Fruit fly (Drosophila melanogaster) whole organism, embryonic: ENCODE measurements around the gene stv.

ENCODE experiments used
- ATbp ChIP-seq: fragments of 200-800 bp; sonication (Bioruptor generic); optimal IDR thresholded peaks from 2 replicates; lab custom pipeline; 2017; ENCODE audit warnings: missing biosample characterization, mild to moderate bottlenecking, missing genetic modification characterization, missing genetic modification reagents
- Adf1 ChIP-seq: fragments of 200-800 bp; sonication (Bioruptor generic); IDR thresholded peaks from 2 replicates; pipeline ENCODE4 v1.3.6; 2022; ENCODE audit warnings: missing biosample characterization, missing genetic modification characterization
- Aef1 ChIP-seq: fragments of 200-800 bp; sonication (Bioruptor generic); IDR thresholded peaks from 3 replicates; pipeline ENCODE4 v1.3.6; 2022; ENCODE audit warnings: missing biosample characterization, missing genetic modification characterization
- Bgb ChIP-seq: fragments of 200-800 bp; sonication (Bioruptor generic); IDR thresholded peaks from 2 replicates; pipeline ENCODE4 v1.3.6; 2022; ENCODE audit warnings: missing biosample characterization, missing genetic modification characterization; ENCODE audit not compliant: partially characterized antibody
- Blimp-1 ChIP-seq: fragments of 200-800 bp; sonication (Bioruptor generic); optimal IDR thresholded peaks from 3 replicates; lab custom pipeline; 2018; ENCODE audit warnings: missing biosample characterization, missing genetic modification characterization, mild to moderate bottlenecking, moderate library complexity, missing genetic modification reagents
- BtbVII ChIP-seq: fragments of 200-800 bp; sonication (Bioruptor generic); optimal IDR thresholded peaks from 3 replicates; lab custom pipeline; 2017; ENCODE audit warnings: missing biosample characterization, mild to moderate bottlenecking, missing genetic modification characterization
- CG1024 ChIP-seq: fragments of 200-800 bp; sonication (Bioruptor generic); IDR thresholded peaks from 2 replicates; pipeline ENCODE4 v1.3.6; 2022; ENCODE audit warnings: missing biosample characterization, missing genetic modification characterization
- CG10543 ChIP-seq: fragments of 200-800 bp; sonication (Bioruptor generic); optimal IDR thresholded peaks from 3 replicates; lab custom pipeline; 2017; ENCODE audit warnings: missing biosample characterization, mild to moderate bottlenecking, missing genetic modification characterization, moderate library complexity
- CG12219 ChIP-seq: fragments of 200-800 bp; sonication (Bioruptor generic); optimal IDR thresholded peaks from 3 replicates; lab custom pipeline; 2018; ENCODE audit warnings: missing biosample characterization, mild to moderate bottlenecking, missing genetic modification characterization
- CG1233 ChIP-seq: fragments of 200-800 bp; sonication (Bioruptor generic); optimal IDR thresholded peaks from 4 replicates; lab custom pipeline; 2018; ENCODE audit warnings: missing biosample characterization, mild to moderate bottlenecking, missing genetic modification characterization
- CG12769 ChIP-seq: fragments of 200-800 bp; sonication (Bioruptor generic); optimal IDR thresholded peaks from 2 replicates; lab custom pipeline; 2019; ENCODE audit warnings: missing biosample characterization, mild to moderate bottlenecking, missing genetic modification characterization, moderate library complexity
- CG13296 ChIP-seq: fragments of 200-800 bp; sonication (Bioruptor generic); optimal IDR thresholded peaks from 3 replicates; lab custom pipeline; 2018; ENCODE audit warnings: missing biosample characterization, mild to moderate bottlenecking, missing genetic modification characterization
- CG13894 ChIP-seq: fragments of 200-800 bp; sonication (Bioruptor generic); optimal IDR thresholded peaks from 3 replicates; lab custom pipeline; 2018; ENCODE audit warnings: missing biosample characterization, mild to moderate bottlenecking, missing genetic modification characterization, moderate library complexity
- CG30403 ChIP-seq: fragments of 200-800 bp; sonication (Bioruptor generic); optimal IDR thresholded peaks from 3 replicates; lab custom pipeline; 2016; ENCODE audit warnings: missing biosample characterization, missing genetic modification characterization
- CG31224 ChIP-seq: fragments of 200-800 bp; sonication (Bioruptor generic); IDR thresholded peaks from 2 replicates; pipeline ENCODE4 v1.3.6; 2022; ENCODE audit warnings: missing biosample characterization, missing genetic modification characterization
- CG34376 ChIP-seq: fragments of 200-800 bp; sonication (Bioruptor generic); optimal IDR thresholded peaks from 2 replicates; lab custom pipeline; 2018; ENCODE audit warnings: missing biosample characterization, mild to moderate bottlenecking, missing genetic modification characterization
- CG34422 ChIP-seq: fragments of 200-800 bp; sonication (Bioruptor generic); IDR thresholded peaks from 3 replicates; pipeline ENCODE4 v1.3.6; 2022; ENCODE audit warnings: missing biosample characterization, missing genetic modification characterization
- CG42726 ChIP-seq: fragments of 200-800 bp; sonication (Bioruptor generic); IDR thresholded peaks from 2 replicates; pipeline ENCODE4 v1.3.6; 2022; ENCODE audit warnings: missing biosample characterization, missing genetic modification characterization; ENCODE audit not compliant: partially characterized antibody
- CG6175 ChIP-seq: fragments of 200-800 bp; sonication (Bioruptor generic); IDR thresholded peaks from 3 replicates; pipeline ENCODE4 v1.3.6; 2022; ENCODE audit warnings: missing biosample characterization, missing genetic modification characterization
- CG6791 ChIP-seq: fragments of 200-800 bp; sonication (Bioruptor generic); IDR thresholded peaks from 3 replicates; pipeline ENCODE4 v1.3.6; 2022; ENCODE audit warnings: missing biosample characterization, missing genetic modification characterization; ENCODE audit not compliant: partially characterized antibody
- CG8290 ChIP-seq, 3 experiments: fragments of 200-800 bp; sonication (Bioruptor generic); optimal IDR thresholded peaks; 2 replicates each; lab custom pipeline; 2016 to 2019; ENCODE audit warnings: missing biosample characterization in 3 of 3, missing genetic modification characterization in 3 of 3, mild to moderate bottlenecking in 2 of 3, moderate library complexity in 1 of 3
- CG8359 ChIP-seq: fragments of 200-800 bp; sonication (Bioruptor generic); optimal IDR thresholded peaks from 2 replicates; lab custom pipeline; 2017; ENCODE audit warnings: missing biosample characterization, mild to moderate bottlenecking, missing genetic modification characterization, borderline replicate concordance
- CG8388 ChIP-seq: fragments of 200-800 bp; sonication (Bioruptor generic); optimal IDR thresholded peaks from 2 replicates; lab custom pipeline; 2019; ENCODE audit warnings: missing biosample characterization, mild to moderate bottlenecking, missing genetic modification characterization, moderate library complexity
- Drgx ChIP-seq: fragments of 200-800 bp; sonication (Bioruptor generic); IDR thresholded peaks from 2 replicates; pipeline ENCODE4 v1.3.6; 2022; ENCODE audit warnings: missing biosample characterization, missing genetic modification characterization
- H2.0 ChIP-seq: fragments of 200-800 bp; sonication (Bioruptor generic); IDR thresholded peaks from 2 replicates; pipeline ENCODE4 v1.3.6; 2022; ENCODE audit warnings: missing biosample characterization, missing genetic modification characterization
- Hmr ChIP-seq: fragments of 200-800 bp; sonication (Bioruptor generic); optimal IDR thresholded peaks from 3 replicates; lab custom pipeline; 2017; ENCODE audit warnings: mild to moderate bottlenecking, missing biosample characterization, missing genetic modification reagents, missing genetic modification characterization
- Jarid2 ChIP-seq: fragments of 200-800 bp; sonication (Bioruptor generic); optimal IDR thresholded peaks from 3 replicates; lab custom pipeline; 2017; ENCODE audit warnings: mild to moderate bottlenecking, missing biosample characterization, missing genetic modification reagents, missing genetic modification characterization
- NC2α ChIP-seq: fragments of 200-800 bp; sonication (Bioruptor generic); optimal IDR thresholded peaks from 2 replicates; lab custom pipeline; 2016; ENCODE audit warnings: missing biosample characterization, missing genetic modification characterization
- NFAT ChIP-seq: fragments of 200-800 bp; sonication (Bioruptor generic); IDR thresholded peaks from 2 replicates; pipeline ENCODE4 v1.3.6; 2022; ENCODE audit warnings: missing biosample characterization, missing genetic modification characterization
- abd-A ChIP-seq: fragments of 200-800 bp; sonication (Bioruptor generic); optimal IDR thresholded peaks from 3 replicates; lab custom pipeline; 2019; ENCODE audit warnings: missing biosample characterization, mild to moderate bottlenecking, missing genetic modification characterization, moderate library complexity
- bowl ChIP-seq: fragments of 200-800 bp; sonication (Bioruptor generic); IDR thresholded peaks from 2 replicates; pipeline ENCODE4 v1.3.6; 2022; ENCODE audit warnings: missing biosample characterization, missing genetic modification characterization
- bsh ChIP-seq, 2 experiments: fragments of 200-800 bp; sonication (Bioruptor generic); optimal IDR thresholded peaks; 2 replicates each; lab custom pipeline; 2017 to 2018; ENCODE audit warnings: mild to moderate bottlenecking in 2 of 2, missing biosample characterization in 2 of 2, missing genetic modification characterization in 2 of 2, moderate library complexity in 1 of 2
- chinmo ChIP-seq: fragments of 200-800 bp; sonication (Bioruptor generic); IDR thresholded peaks from 4 replicates; pipeline ENCODE4 v1.3.6; 2022; ENCODE audit warnings: missing biosample characterization, missing genetic modification characterization; ENCODE audit not compliant: partially characterized antibody
- chm ChIP-seq: fragments of 200-800 bp; sonication (Bioruptor generic); IDR thresholded peaks from 2 replicates; pipeline ENCODE4 v1.3.6; 2022; ENCODE audit warnings: missing biosample characterization, missing genetic modification characterization
- ci ChIP-seq: fragments of 200-800 bp; sonication (Bioruptor generic); IDR thresholded peaks from 3 replicates; pipeline ENCODE4 v1.3.6; 2022; ENCODE audit warnings: missing biosample characterization, missing genetic modification characterization
- corto ChIP-seq: fragments of 200-800 bp; sonication (Bioruptor generic); optimal IDR thresholded peaks from 2 replicates; lab custom pipeline; 2016; ENCODE audit warnings: missing biosample characterization, mild to moderate bottlenecking, missing genetic modification characterization, moderate library complexity
- dysf ChIP-seq: fragments of 200-800 bp; sonication (Bioruptor generic); IDR thresholded peaks from 3 replicates; pipeline ENCODE4 v1.3.6; 2022; ENCODE audit warnings: missing biosample characterization, missing genetic modification characterization
- ems ChIP-seq: fragments of 200-800 bp; sonication (Bioruptor generic); optimal IDR thresholded peaks from 3 replicates; lab custom pipeline; 2016; ENCODE audit warnings: missing biosample characterization, missing genetic modification characterization
- ftz-f1 ChIP-seq: fragments of 200-800 bp; sonication (Bioruptor generic); optimal IDR thresholded peaks from 2 replicates; lab custom pipeline; 2016; ENCODE audit warnings: missing biosample characterization, missing genetic modification characterization
- gcm2 ChIP-seq: fragments of 200-800 bp; sonication (Bioruptor generic); optimal IDR thresholded peaks from 2 replicates; lab custom pipeline; 2016; ENCODE audit warnings: missing biosample characterization, missing genetic modification characterization
- lbe ChIP-seq: fragments of 200-800 bp; sonication (Bioruptor generic); optimal IDR thresholded peaks from 2 replicates; lab custom pipeline; 2016; ENCODE audit warnings: missing biosample characterization, mild to moderate bottlenecking, missing genetic modification characterization
- nom ChIP-seq: fragments of 200-800 bp; sonication (Bioruptor generic); optimal IDR thresholded peaks from 2 replicates; lab custom pipeline; 2017; ENCODE audit warnings: missing biosample characterization, missing genetic modification characterization, mild to moderate bottlenecking, moderate library complexity, missing genetic modification reagents
- onecut ChIP-seq: fragments of 200-800 bp; sonication (Bioruptor generic); IDR thresholded peaks from 2 replicates; pipeline ENCODE4 v1.3.6; 2022; ENCODE audit warnings: missing biosample characterization, missing genetic modification characterization
- otp ChIP-seq: fragments of 200-800 bp; sonication (Bioruptor generic); IDR thresholded peaks from 3 replicates; pipeline ENCODE4, ENCODE4 v1.3.6; 2022; ENCODE audit warnings: missing biosample characterization, missing genetic modification characterization
- sens ChIP-seq: fragments of 200-800 bp; sonication (Bioruptor generic); peaks from one replicate; lab custom pipeline; 2016; ENCODE audit warnings: missing biosample characterization, missing genetic modification characterization
- sr ChIP-seq: fragments of 200-800 bp; sonication (Bioruptor generic); IDR thresholded peaks from 3 replicates; pipeline ENCODE4 v1.3.6; 2022; ENCODE audit warnings: missing biosample characterization, missing genetic modification characterization
- zen2 ChIP-seq: fragments of 200-800 bp; sonication (Bioruptor generic); IDR thresholded peaks from 3 replicates; pipeline ENCODE4 v1.3.6; 2022; ENCODE audit warnings: missing biosample characterization, missing genetic modification characterization; ENCODE audit not compliant: partially characterized antibody

The stv gene

dm6 chr3L:13494363-13495015 is 17.1 kb downstream of the stv start (continued):
- peak in 1 of 2 experiments; percentile 46 for TF ChIP-seq bsh (GFP tag; optimal IDR thresholded peaks at IDR 0.05; lab: Kevin White, UChicago)
- no peak for TF ChIP-seq onecut (GFP tag; lab: Robert Waterston, UW)
- TF ChIP-seq CG8290 (GFP tag; optimal IDR thresholded peaks at IDR 0.05; lab: Kevin White, UChicago): no peak
- peak in 1 of 2 experiments; percentile 28 for TF ChIP-seq CG8290 (tag; optimal IDR thresholded peaks at IDR 0.05; lab: Kevin White, UChicago)
- TF ChIP-seq bowl (GFP tag; lab: Robert Waterston, UW): no peak
- TF ChIP-seq Adf1 (GFP tag; lab: Robert Waterston, UW): peak; percentile 25; the same call in 1 of the 2 replicates
- 0 out of 3 replicates have a peak, but pooled peaks have one; percentile 15 for TF ChIP-seq sr (GFP tag; lab: Robert Waterston, UW)
- 0 out of 3 replicates have a peak, but pooled peaks have one; percentile 43 for TF ChIP-seq zen2
- TF ChIP-seq ems (GFP tag; lab: Kevin White, UChicago): no peak
- peak; percentile 94 for TF ChIP-seq CG6175
- no peak for TF ChIP-seq H2.0 (GFP tag; lab: Robert Waterston, UW)
- no peak for TF ChIP-seq CG1233 (GFP tag; lab: Kevin White, UChicago)
- peak; percentile 19; the same call in 1 of the 3 replicates for TF ChIP-seq Aef1 (GFP tag; lab: Robert Waterston, UW)
- no peak for TF ChIP-seq Hmr (GFP tag; lab: Kevin White, UChicago)
- peak; percentile 45; the same call in 2 of the 3 replicates for TF ChIP-seq ci (GFP tag; lab: Robert Waterston, UW)
- TF ChIP-seq CG30403 (GFP tag; lab: Kevin White, UChicago): no peak
- peak; percentile 46; the same call in 1 of the 2 replicates for TF ChIP-seq CG42726 (GFP tag; lab: Robert Waterston, UW)
- TF ChIP-seq CG1024 (GFP tag; lab: Robert Waterston, UW): peak; percentile 10; the same call in 1 of the 2 replicates
- peak; percentile 30 for TF ChIP-seq lbe (GFP tag; lab: Kevin White, UChicago)
- TF ChIP-seq Drgx: peak; percentile 5; the same call in 1 of the 2 replicates
- 0 out of 3 replicates have a peak, but pooled peaks have one; percentile 20 for TF ChIP-seq dysf (GFP tag; lab: Robert Waterston, UW)
- peak; percentile 84 for TF ChIP-seq CG12769 (tag; lab: Kevin White, UChicago)
- TF ChIP-seq Bgb (GFP tag; lab: Robert Waterston, UW): peak; percentile 39; the same call in 1 of the 2 replicates
- TF ChIP-seq abd-A (tag; lab: Kevin White, UChicago): peak; percentile 82
- TF ChIP-seq chm (GFP tag; lab: Robert Waterston, UW): peak; percentile 38; the same call in 1 of the 2 replicates
- no peak for TF ChIP-seq otp (GFP tag; lab: Robert Waterston, UW)
- TF ChIP-seq NFAT (GFP tag; lab: Robert Waterston, UW): peak; percentile 47; the same call in 1 of the 2 replicates
- 0 out of 3 replicates have a peak, but pooled peaks have one; percentile 18 for TF ChIP-seq CG34422 (GFP tag; lab: Robert Waterston, UW)
- TF ChIP-seq CG8388 (GFP tag; lab: Kevin White, UChicago): no peak
- TF ChIP-seq CG8359 (GFP tag; lab: Kevin White, UChicago): no peak
- 0 out of 3 replicates have a peak, but pooled peaks have one; percentile 38 for TF ChIP-seq CG6791
- no peak for TF ChIP-seq gcm2 (GFP tag; lab: Kevin White, UChicago)
- peak; percentile 1 for TF ChIP-seq CG13296 (GFP tag; lab: Kevin White, UChicago)
- peak; percentile 77 for TF ChIP-seq Jarid2
- peak; percentile 31 for TF ChIP-seq CG34376 (GFP tag; lab: Kevin White, UChicago)
- no peak for TF ChIP-seq CG12219
- TF ChIP-seq NC2α (GFP tag; lab: Kevin White, UChicago): no peak
- peak; percentile 64; the same call in 1 of the 4 replicates for TF ChIP-seq chinmo (GFP tag; lab: Robert Waterston, UW)
- peak; percentile 93 for TF ChIP-seq nom
- peak; percentile 80 for TF ChIP-seq CG13894
- TF ChIP-seq Blimp-1 (GFP tag; lab: Kevin White, UChicago): peak; percentile 62
- peak; percentile 31 for TF ChIP-seq corto (GFP tag; lab: Kevin White, UChicago)
- peak; percentile 1 for TF ChIP-seq ftz-f1 (GFP tag; lab: Kevin White, UChicago)
- TF ChIP-seq CG31224: no peak
- peak; percentile 40 for TF ChIP-seq sens (GFP tag; lab: Kevin White, UChicago)
- TF ChIP-seq ATbp (GFP tag; lab: Kevin White, UChicago): no peak
- TF ChIP-seq CG10543: peak; percentile 66
- peak; percentile 21 for TF ChIP-seq BtbVII (GFP tag; lab: Kevin White, UChicago)
